Fruit fly (Drosophila melanogaster) whole organism, embryonic: ENCODE measurements around the gene Argk1.

Experiments used
- Ada2b ChIP-seq: fragments of 200-800 bp; sonication (Bioruptor generic); IDR thresholded peaks from 2 replicates; pipeline ENCODE4 v1.3.6; 2022; ENCODE audit warnings: missing biosample characterization, missing genetic modification characterization
- CG11085 ChIP-seq: fragments of 200-800 bp; sonication (Bioruptor generic); IDR thresholded peaks from 2 replicates; pipeline ENCODE4 v1.3.6; 2022; ENCODE audit warnings: missing biosample characterization, missing genetic modification characterization
- CG11560 ChIP-seq: fragments of 200-800 bp; sonication (Bioruptor generic); IDR thresholded peaks from 3 replicates; pipeline ENCODE4 v1.3.6; 2022; ENCODE audit warnings: missing biosample characterization, missing genetic modification characterization
- CG12299 ChIP-seq: fragments of 200-800 bp; sonication (Bioruptor generic); optimal IDR thresholded peaks from 2 replicates; lab custom pipeline; 2018; ENCODE audit warnings: missing biosample characterization, mild to moderate bottlenecking, missing genetic modification characterization
- CG13894 ChIP-seq: fragments of 200-800 bp; sonication (Bioruptor generic); optimal IDR thresholded peaks from 3 replicates; lab custom pipeline; 2018; ENCODE audit warnings: missing biosample characterization, mild to moderate bottlenecking, missing genetic modification characterization, moderate library complexity
- CG15479 ChIP-seq: fragments of 200-800 bp; sonication (Bioruptor generic); optimal IDR thresholded peaks from 3 replicates; lab custom pipeline; 2019; ENCODE audit warnings: missing biosample characterization, mild to moderate bottlenecking, missing genetic modification characterization, moderate library complexity
- CG15696 ChIP-seq: fragments of 200-800 bp; sonication (Bioruptor generic); optimal IDR thresholded peaks from 2 replicates; lab custom pipeline; 2019; ENCODE audit warnings: missing biosample characterization, mild to moderate bottlenecking, missing genetic modification characterization, moderate library complexity
- CG1603 ChIP-seq: fragments of 200-800 bp; sonication (Bioruptor generic); optimal IDR thresholded peaks from 2 replicates; lab custom pipeline; 2019; ENCODE audit warnings: missing biosample characterization, mild to moderate bottlenecking, missing genetic modification characterization, moderate library complexity
- CG17186 ChIP-seq: fragments of 200-800 bp; sonication (Bioruptor generic); optimal IDR thresholded peaks from 3 replicates; lab custom pipeline; 2017; ENCODE audit warnings: missing biosample characterization, missing genetic modification reagents, missing genetic modification characterization
- CG17359 ChIP-seq: fragments of 200-800 bp; sonication (Bioruptor generic); optimal IDR thresholded peaks from 3 replicates; lab custom pipeline; 2018; ENCODE audit warnings: missing biosample characterization, mild to moderate bottlenecking, missing genetic modification characterization, moderate library complexity
- CG1792 ChIP-seq: fragments of 200-800 bp; sonication (Bioruptor generic); optimal IDR thresholded peaks from 2 replicates; lab custom pipeline; 2016; ENCODE audit warnings: missing biosample characterization, missing genetic modification characterization
- CG2129 ChIP-seq: fragments of 200-800 bp; sonication (Bioruptor generic); IDR thresholded peaks from 2 replicates; pipeline ENCODE4 v1.3.6; 2022; ENCODE audit warnings: missing biosample characterization, missing genetic modification characterization; ENCODE audit not compliant: partially characterized antibody
- CG2712 ChIP-seq: fragments of 200-800 bp; optimal IDR thresholded peaks from 3 replicates; lab custom pipeline; 2019; ENCODE audit warnings: missing biosample characterization, mild to moderate bottlenecking, missing genetic modification characterization, moderate library complexity
- CG30020 ChIP-seq: fragments of 200-800 bp; optimal IDR thresholded peaks from 2 replicates; lab custom pipeline; 2019; ENCODE audit warnings: missing biosample characterization, mild to moderate bottlenecking, missing genetic modification characterization, moderate library complexity
- CG32772 ChIP-seq: fragments of 200-800 bp; sonication (Bioruptor generic); IDR thresholded peaks from 2 replicates; pipeline ENCODE4 v1.3.6; 2022; ENCODE audit warnings: missing biosample characterization, missing genetic modification characterization
- CG4730 ChIP-seq: fragments of 200-800 bp; sonication (Bioruptor generic); IDR thresholded peaks from 2 replicates; pipeline ENCODE4 v1.3.6; 2022; ENCODE audit warnings: missing biosample characterization, missing genetic modification characterization
- CG5953 ChIP-seq: fragments of 200-800 bp; sonication (Bioruptor generic); IDR thresholded peaks from 2 replicates; pipeline ENCODE4 v1.3.6; 2022; ENCODE audit warnings: missing biosample characterization, missing genetic modification characterization
- CG6254 ChIP-seq: fragments of 200-800 bp; sonication (Bioruptor generic); optimal IDR thresholded peaks from 3 replicates; lab custom pipeline; 2017; ENCODE audit warnings: mild to moderate bottlenecking, missing biosample characterization, missing genetic modification reagents, missing genetic modification characterization
- CG6689 ChIP-seq: fragments of 200-800 bp; sonication (Bioruptor generic); IDR thresholded peaks from 2 replicates; pipeline ENCODE4 v1.3.6; 2022; ENCODE audit warnings: missing biosample characterization, missing genetic modification characterization
- CG8281 ChIP-seq: fragments of 200-800 bp; sonication (Bioruptor generic); optimal IDR thresholded peaks from 2 replicates; lab custom pipeline; 2018; ENCODE audit warnings: missing biosample characterization, mild to moderate bottlenecking, missing genetic modification characterization, moderate library complexity
- CG9817 ChIP-seq: fragments of 200-800 bp; sonication (Bioruptor generic); optimal IDR thresholded peaks from 2 replicates; lab custom pipeline; 2018; ENCODE audit warnings: missing biosample characterization, mild to moderate bottlenecking, missing genetic modification characterization, moderate library complexity
- Chrac-16 ChIP-seq: fragments of 200-800 bp; sonication (Bioruptor generic); optimal IDR thresholded peaks from 3 replicates; lab custom pipeline; 2016; ENCODE audit warnings: missing biosample characterization, missing genetic modification characterization
- Dip3 ChIP-seq: fragments of 200-800 bp; sonication (Bioruptor generic); optimal IDR thresholded peaks from 3 replicates; lab custom pipeline; 2016; ENCODE audit warnings: missing biosample characterization, missing genetic modification characterization
- ERR ChIP-seq: fragments of 200-800 bp; sonication (Bioruptor generic); optimal IDR thresholded peaks from 2 replicates; lab custom pipeline; 2016; ENCODE audit warnings: missing biosample characterization, missing genetic modification characterization
- Eip74EF ChIP-seq, 2 experiments: fragments of 200-800 bp in 1 of 2; fragments of >200 bp in 1 of 2; sonication (Bioruptor generic) in 1 of 2; optimal IDR thresholded peaks; 2 replicates each; lab custom pipeline; 2017 to 2019; ENCODE audit warnings: missing biosample characterization in 2 of 2, missing genetic modification characterization in 2 of 2, mild to moderate bottlenecking in 1 of 2, moderate library complexity in 1 of 2
- Fer1 ChIP-seq: fragments of 200-800 bp; sonication (Bioruptor generic); optimal IDR thresholded peaks from 2 replicates; lab custom pipeline; 2017; ENCODE audit warnings: missing biosample characterization, mild to moderate bottlenecking, missing genetic modification characterization
- Hr51 ChIP-seq, 2 experiments: fragments of 200-800 bp; sonication (Bioruptor generic); optimal IDR thresholded peaks; 2 replicates in 1 of 2; 3 replicates in 1 of 2; lab custom pipeline; 2016 to 2018; ENCODE audit warnings: missing biosample characterization in 2 of 2, missing genetic modification characterization in 2 of 2, mild to moderate bottlenecking in 1 of 2, moderate library complexity in 1 of 2
- Hsf ChIP-seq: fragments of 200-800 bp; sonication (Bioruptor generic); optimal IDR thresholded peaks from 3 replicates; lab custom pipeline; 2016; ENCODE audit warnings: missing biosample characterization, missing genetic modification characterization
- Lhr ChIP-seq: fragments of 200-800 bp; sonication (Bioruptor generic); optimal IDR thresholded peaks from 3 replicates; lab custom pipeline; 2017; ENCODE audit warnings: mild to moderate bottlenecking, missing biosample characterization, missing genetic modification reagents, missing genetic modification characterization
- Lpt ChIP-seq: fragments of >200 bp; optimal IDR thresholded peaks from 2 replicates; lab custom pipeline; 2018; ENCODE audit warnings: missing biosample characterization, missing genetic modification characterization
- Mrtf ChIP-seq: fragments of 200-800 bp; sonication (Bioruptor generic); IDR thresholded peaks from 3 replicates; pipeline ENCODE4 v1.3.6; 2022; ENCODE audit warnings: missing biosample characterization, missing genetic modification characterization
- Oli ChIP-seq: fragments of 200-800 bp; sonication (Bioruptor generic); optimal IDR thresholded peaks from 2 replicates; lab custom pipeline; 2018; ENCODE audit warnings: missing biosample characterization, mild to moderate bottlenecking, missing genetic modification characterization, moderate library complexity
- Scr ChIP-seq: fragments of 200-800 bp; sonication (Bioruptor generic); IDR thresholded peaks from 2 replicates; pipeline ENCODE4 v1.3.6; 2022; ENCODE audit warnings: missing biosample characterization, missing genetic modification characterization; ENCODE audit not compliant: partially characterized antibody
- Xbp1 ChIP-seq: fragments of 200-800 bp; sonication (Bioruptor generic); optimal IDR thresholded peaks from 3 replicates; lab custom pipeline; 2016; ENCODE audit warnings: missing biosample characterization, mild to moderate bottlenecking, missing genetic modification characterization
- ab ChIP-seq: fragments of 200-800 bp; sonication (Bioruptor generic); optimal IDR thresholded peaks from 2 replicates; lab custom pipeline; 2016; ENCODE audit warnings: missing biosample characterization, missing genetic modification characterization
- corto ChIP-seq: fragments of 200-800 bp; sonication (Bioruptor generic); optimal IDR thresholded peaks from 2 replicates; lab custom pipeline; 2016; ENCODE audit warnings: missing biosample characterization, mild to moderate bottlenecking, missing genetic modification characterization, moderate library complexity
- dpn ChIP-seq, 2 experiments: fragments of 200-800 bp; sonication (Bioruptor generic); optimal IDR thresholded peaks; 3 replicates each; lab custom pipeline; 2016; ENCODE audit warnings: missing biosample characterization in 2 of 2, missing genetic modification characterization in 2 of 2
- emc ChIP-seq: fragments of 200-800 bp; sonication (Bioruptor generic); optimal IDR thresholded peaks from 2 replicates; lab custom pipeline; 2016; ENCODE audit warnings: missing biosample characterization, missing genetic modification characterization
- esg ChIP-seq: fragments of 200-800 bp; sonication (Bioruptor generic); conservative IDR thresholded peaks from 2 replicates; pipeline ENCODE4 v1.3.6; 2022; ENCODE audit warnings: missing biosample characterization, missing genetic modification characterization
- fu2 ChIP-seq: fragments of 200-800 bp; sonication (Bioruptor generic); optimal IDR thresholded peaks from 2 replicates; lab custom pipeline; 2016; ENCODE audit warnings: missing biosample characterization, missing genetic modification characterization
- gt ChIP-seq: fragments of 200-800 bp; sonication (Bioruptor generic); IDR thresholded peaks from 2 replicates; pipeline ENCODE4 v1.3.6; 2022; ENCODE audit warnings: missing biosample characterization, missing genetic modification characterization
- hb ChIP-seq: fragments of 200-800 bp; sonication (Bioruptor generic); IDR thresholded peaks from 3 replicates; pipeline ENCODE4 v1.3.6; 2022; ENCODE audit warnings: missing biosample characterization, missing genetic modification characterization; ENCODE audit not compliant: partially characterized antibody
- jumu ChIP-seq: fragments of 200-800 bp; sonication (Bioruptor generic); optimal IDR thresholded peaks from 3 replicates; lab custom pipeline; 2016; ENCODE audit warnings: missing biosample characterization, missing genetic modification characterization
- knrl ChIP-seq: fragments of 200-800 bp; sonication (Bioruptor generic); IDR thresholded peaks from 3 replicates; pipeline ENCODE4 v1.3.6; 2022; ENCODE audit warnings: missing biosample characterization, missing genetic modification characterization; ENCODE audit not compliant: partially characterized antibody
- lola ChIP-seq, 3 experiments: fragments of >200 bp in 2 of 3; fragments of 200-800 bp in 1 of 3; sonication (Bioruptor generic) in 1 of 3; optimal IDR thresholded peaks; 2 replicates each; lab custom pipeline; 2017 to 2019; ENCODE audit warnings: missing biosample characterization in 3 of 3, missing genetic modification characterization in 3 of 3, mild to moderate bottlenecking in 1 of 3, moderate library complexity in 1 of 3
- seq ChIP-seq: fragments of 200-800 bp; sonication (Bioruptor generic); IDR thresholded peaks from 2 replicates; pipeline ENCODE4 v1.3.6; 2022; ENCODE audit warnings: missing biosample characterization, missing genetic modification characterization
- ttk ChIP-seq: fragments of 200-800 bp; sonication (Bioruptor generic); IDR thresholded peaks from 2 replicates; pipeline ENCODE4 v2.1.2; 2022; ENCODE audit warnings: missing biosample characterization, missing genetic modification characterization
- tup ChIP-seq: fragments of 200-800 bp; sonication (Bioruptor generic); optimal IDR thresholded peaks from 2 replicates; lab custom pipeline; 2016; ENCODE audit warnings: missing biosample characterization, mild to moderate bottlenecking, missing genetic modification characterization, moderate library complexity

Argk1 gene

DNA sequence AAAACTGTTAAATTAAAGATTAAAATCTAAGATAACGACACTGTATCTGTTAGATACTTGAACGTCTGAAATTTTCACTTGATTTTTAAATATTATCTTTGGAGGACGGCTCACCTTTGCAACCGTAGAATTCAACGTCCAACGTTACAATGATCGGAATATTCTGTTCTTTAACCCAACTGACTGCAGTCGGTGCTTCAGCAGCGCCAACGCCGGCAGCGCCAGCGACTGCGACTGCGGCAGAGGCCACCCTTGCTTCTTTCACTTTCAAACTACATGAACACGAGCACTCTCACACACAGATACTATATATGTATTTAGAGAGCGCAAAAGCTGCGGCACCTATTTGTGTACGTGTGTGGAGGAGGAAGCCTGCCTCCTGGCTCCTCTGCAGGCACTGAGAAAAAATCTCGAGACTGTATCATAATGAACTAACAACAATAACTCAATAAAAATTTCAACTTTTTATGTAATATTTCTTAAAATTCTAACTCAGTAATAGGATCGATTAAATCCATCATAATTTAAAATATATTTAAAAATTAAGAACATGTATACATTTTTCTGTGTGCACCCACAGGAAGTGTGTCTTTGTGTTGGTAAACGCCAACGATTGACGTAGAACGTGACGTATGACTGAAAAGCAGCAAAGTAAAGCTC is 8.3 kb downstream of the Argk1 start (continued):
- TF ChIP-seq CG17186 (GFP tag; lab: Kevin White, UChicago) (peak; percentile 36), esg (GFP tag; lab: Robert Waterston, UW) (peak; percentile 85), gt (GFP tag; lab: Robert Waterston, UW) (peak; percentile 73), Eip74EF (GFP tag; optimal IDR thresholded peaks at IDR 0.05; lab: Kevin White, UChicago) (peak in 1 of 2 experiments; percentile 91), CG13894 (tag; lab: Kevin White, UChicago) (peak; percentile 96), Lpt (GFP tag; lab: Kevin White, UChicago) (no peak), ttk (peak; percentile 87), Oli (peak; percentile 90), CG17359 (peak; percentile 91), dpn (GFP tag; optimal IDR thresholded peaks at IDR 0.05; lab: Kevin White, UChicago) (peak; percentile 54 to 83), CG15479 (GFP tag; lab: Kevin White, UChicago) (no peak), CG2712 (peak; percentile 94), Fer1 (peak; percentile 96), CG6689 (peak; percentile 88), ERR (GFP tag; lab: Kevin White, UChicago) (no peak), Ada2b (GFP tag; lab: Robert Waterston, UW) (peak; percentile 89), CG4730 (GFP tag; lab: Robert Waterston, UW) (peak; percentile 83), Dip3 (GFP tag; lab: Kevin White, UChicago) (peak; percentile 68), CG15696 (tag; lab: Kevin White, UChicago) (peak; percentile 71), Xbp1 (peak; percentile 90), CG11085 (peak; percentile 87), Hr51 (GFP tag; optimal IDR thresholded peaks at IDR 0.05; lab: Kevin White, UChicago) (peak; percentile 57 to 91), hb (no peak), CG1603 (tag; lab: Kevin White, UChicago) (peak; percentile 50), Chrac-16 (GFP tag; lab: Kevin White, UChicago) (peak; percentile 81), Scr (GFP tag; lab: Robert Waterston, UW) (no peak), CG8281 (tag; lab: Kevin White, UChicago) (peak; percentile 71), tup (peak; percentile 46), emc (GFP tag; lab: Kevin White, UChicago) (peak; percentile 17), Lhr (GFP tag; lab: Kevin White, UChicago) (peak; percentile 59), CG6254 (peak; percentile 68), CG30020 (peak; percentile 61), CG1792 (GFP tag; lab: Kevin White, UChicago) (peak; percentile 10), lola (GFP tag; optimal IDR thresholded peaks at IDR 0.05; lab: Kevin White, UChicago) (peak in 1 of 3 experiments; percentile 90), Hsf (GFP tag; lab: Kevin White, UChicago) (peak; percentile 77), CG32772 (GFP tag; lab: Robert Waterston, UW) (peak; percentile 90), seq (GFP tag; lab: Robert Waterston, UW) (peak; percentile 88), ab (GFP tag; lab: Kevin White, UChicago) (no peak), Mrtf (GFP tag; lab: Robert Waterston, UW) (peak; percentile 76), jumu (peak; percentile 33), CG11560 (tag; lab: Robert Waterston, UW) (peak; percentile 75; the same call in 2 of the 3 replicates), CG12299 (tag; lab: Kevin White, UChicago) (peak; percentile 92), knrl (no peak), CG5953 (GFP tag; lab: Robert Waterston, UW) (peak; percentile 80), CG9817 (peak; percentile 89), corto (GFP tag; lab: Kevin White, UChicago) (peak; percentile 96), fu2 (GFP tag; lab: Kevin White, UChicago) (no peak), CG2129 (GFP tag; lab: Robert Waterston, UW) (no peak)
